Worm (Caenorhabditis elegans) whole organism, early embryonic: ENCODE measurements around the gene col-166.

Source experiments
- F13C5.2 ChIP-seq: sonication (generic microtip); optimal IDR thresholded peaks from 2 replicates; lab custom pipeline; 2017; ENCODE audit warnings: mild to moderate bottlenecking, missing genetic modification characterization, inconsistent platforms, missing compliant biosample characterization
- aly-1 ChIP-seq: sonication (generic microtip); optimal IDR thresholded peaks from 2 replicates; lab custom pipeline; 2016; ENCODE audit warnings: missing genetic modification characterization, missing compliant biosample characterization
- flt-1 ChIP-seq: fragments of 200-800 bp; sonication (Bioruptor generic); IDR thresholded peaks from 2 replicates; pipeline ENCODE4 v1.3.6; 2022; ENCODE audit warnings: missing genetic modification characterization, missing compliant biosample characterization
- hmg-4 ChIP-seq: fragments of 200-800 bp; sonication (Bioruptor generic); optimal IDR thresholded peaks from 2 replicates; lab custom pipeline; 2018; ENCODE audit warnings: mild to moderate bottlenecking, missing genetic modification characterization, missing compliant biosample characterization

- no peak for TF ChIP-seq hmg-4 (GFP tag; lab: Kevin White, UChicago)
- TF ChIP-seq aly-1 (tag; lab: Kevin White, UChicago): no peak
- TF ChIP-seq flt-1 (GFP tag; lab: Robert Waterston, UW): no peak
- no peak for TF ChIP-seq F13C5.2 (tag; lab: Kevin White, UChicago)
These were observed 41.6 kb downstream of the col-166 start for ce11 chrX:6321380-6321779.
